Fruit fly (Drosophila melanogaster) whole organism, prepupa: ENCODE measurements around the gene CG31231.

Source experiments
- Blimp-1 ChIP-seq: fragments of 200-800 bp; sonication (Bioruptor generic); optimal IDR thresholded peaks from 3 replicates; lab custom pipeline; 2017; ENCODE audit warnings: missing biosample characterization, missing genetic modification characterization, mild to moderate bottlenecking, moderate library complexity, missing genetic modification reagents
- CG11762 ChIP-seq: fragments of 200-800 bp; sonication (Bioruptor generic); optimal IDR thresholded peaks from 3 replicates; lab custom pipeline; 2016; ENCODE audit warnings: missing biosample characterization, missing genetic modification characterization; ENCODE audit not compliant: insufficient read depth
- CG4318 ChIP-seq: fragments of 200-800 bp; sonication (Bioruptor generic); optimal IDR thresholded peaks from 3 replicates; lab custom pipeline; 2017; ENCODE audit warnings: missing biosample characterization, mild to moderate bottlenecking, missing genetic modification characterization
- Met ChIP-seq: fragments of 200-800 bp; sonication (Bioruptor generic); optimal IDR thresholded peaks from 3 replicates; lab custom pipeline; 2016; ENCODE audit warnings: missing biosample characterization, missing genetic modification characterization

DNA sequence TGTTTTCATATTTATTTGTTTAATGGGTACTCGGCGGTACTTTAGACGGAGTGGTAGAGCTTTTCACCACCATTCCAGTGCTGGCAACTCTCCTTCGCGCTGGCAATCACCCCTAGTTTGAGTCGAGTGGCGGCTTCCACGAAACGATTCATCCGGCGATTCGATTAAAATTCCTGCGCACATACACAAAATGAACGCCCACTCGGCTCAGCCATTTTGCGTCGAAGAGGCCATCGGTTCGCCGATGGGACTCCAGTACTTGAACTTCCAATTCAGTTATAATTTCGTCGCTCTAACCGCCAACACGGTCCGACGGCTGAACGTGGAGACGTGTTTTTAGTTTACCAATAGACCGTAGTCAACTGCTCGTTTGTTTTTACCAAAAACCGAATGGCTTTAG lies 15.2 kb downstream of the CG31231 start, which contains the start of the genes CG46318 and ChT:
- no peak for TF ChIP-seq CG11762 (GFP tag; lab: Kevin White, UChicago)
- TF ChIP-seq CG4318 (GFP tag; lab: Kevin White, UChicago), result no peak
- no peak for TF ChIP-seq Blimp-1 (GFP tag; lab: Kevin White, UChicago)
- TF ChIP-seq Met (GFP tag; lab: Kevin White, UChicago), result no peak
